Worm (Caenorhabditis elegans) whole organism, early embryonic: Measurements from ENCODE around the gene smim-14.

ENCODE experiments used
- B0310.2 ChIP-seq: sonication (generic microtip); optimal IDR thresholded peaks from 2 replicates; lab custom pipeline; 2016; ENCODE audit warnings: mild to moderate bottlenecking, missing genetic modification characterization, missing compliant biosample characterization
- ama-1 ChIP-seq: fragments of 150-350 bp; optimal IDR thresholded peaks from 2 replicates; lab custom pipeline; 2014
- tbx-37 ChIP-seq: fragments of 200-800 bp; sonication (Bioruptor generic); conservative IDR thresholded peaks from 2 replicates; pipeline ENCODE4 v1.3.6; 2022; ENCODE audit warnings: missing genetic modification reagents, missing genetic modification characterization, missing compliant biosample characterization
- tra-4 ChIP-seq: sonication (generic microtip); optimal IDR thresholded peaks from 2 replicates; lab custom pipeline; 2017; ENCODE audit warnings: missing genetic modification characterization, missing compliant biosample characterization

DNA sequence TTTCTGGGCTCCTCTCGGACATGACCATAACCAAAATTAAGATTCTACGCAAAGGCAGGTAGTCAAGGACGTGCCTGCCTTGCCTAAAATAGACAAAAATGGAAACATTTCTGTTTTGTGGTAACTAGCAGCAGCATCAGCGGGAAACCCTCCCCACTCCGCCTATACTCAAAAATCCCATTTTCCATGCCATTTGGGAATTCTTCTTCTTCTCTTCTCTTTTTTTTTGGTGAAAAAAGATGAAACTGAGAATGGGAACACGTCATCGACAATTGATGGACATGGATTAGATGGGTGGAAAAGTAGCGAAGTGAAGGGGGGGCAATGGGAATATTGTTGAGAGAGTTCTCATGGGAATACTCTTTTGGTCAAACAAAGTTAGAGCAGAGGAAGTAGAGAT lies 32.4 kb downstream of the smim-14 start:
- TF ChIP-seq ama-1 = no peak
- no peak for TF ChIP-seq tra-4 (tag; lab: Kevin White, UChicago)
- no peak for TF ChIP-seq B0310.2 (tag; lab: Kevin White, UChicago)
- TF ChIP-seq tbx-37 (GFP tag; lab: Robert Waterston, UW) = no peak
